Fruit fly (Drosophila melanogaster) whole organism, embryonic: ENCODE results near the gene Lcp65Ag2.
A peak's percentile ranks its signal among the peaks of the same experiment; 100 is the strongest.

Experiments
- Ada2b ChIP-seq: fragments of 200-800 bp; sonication (Bioruptor generic); IDR thresholded peaks from 2 replicates; pipeline ENCODE4 v1.3.6; 2022; ENCODE audit warnings: missing biosample characterization, missing genetic modification characterization
- Atf-2 ChIP-seq: fragments of 200-800 bp; sonication (Bioruptor generic); optimal IDR thresholded peaks from 2 replicates; lab custom pipeline; 2016; ENCODE audit warnings: missing biosample characterization, missing genetic modification characterization
- BEAF-32 ChIP-seq: fragments of 200-800 bp; sonication (Bioruptor generic); optimal IDR thresholded peaks from 3 replicates; lab custom pipeline; 2017; ENCODE audit warnings: missing biosample characterization, missing genetic modification characterization, mild to moderate bottlenecking, moderate library complexity, missing genetic modification reagents
- CG1024 ChIP-seq: fragments of 200-800 bp; sonication (Bioruptor generic); IDR thresholded peaks from 2 replicates; pipeline ENCODE4 v1.3.6; 2022; ENCODE audit warnings: missing biosample characterization, missing genetic modification characterization
- CG11504 ChIP-seq: fragments of 200-800 bp; sonication (Bioruptor generic); optimal IDR thresholded peaks from 3 replicates; lab custom pipeline; 2019; ENCODE audit warnings: missing biosample characterization, mild to moderate bottlenecking, missing genetic modification characterization, moderate library complexity
- CG14441 ChIP-seq: fragments of 200-800 bp; sonication (Bioruptor generic); IDR thresholded peaks from 2 replicates; pipeline ENCODE4 v1.3.6; 2022; ENCODE audit warnings: missing biosample characterization, missing genetic modification characterization
- CG15479 ChIP-seq: fragments of 200-800 bp; sonication (Bioruptor generic); optimal IDR thresholded peaks from 3 replicates; lab custom pipeline; 2019; ENCODE audit warnings: missing biosample characterization, mild to moderate bottlenecking, missing genetic modification characterization, moderate library complexity
- CG17568 ChIP-seq: fragments of 200-800 bp; sonication (Bioruptor generic); optimal IDR thresholded peaks from 2 replicates; lab custom pipeline; 2018; ENCODE audit warnings: missing biosample characterization, mild to moderate bottlenecking, missing genetic modification characterization, moderate library complexity
- CG2678 ChIP-seq: fragments of 200-800 bp; sonication (Bioruptor generic); optimal IDR thresholded peaks from 3 replicates; lab custom pipeline; 2019; ENCODE audit warnings: missing biosample characterization, mild to moderate bottlenecking, missing genetic modification characterization, moderate library complexity
- CG3065 ChIP-seq: fragments of 200-800 bp; sonication (Bioruptor generic); optimal IDR thresholded peaks from 2 replicates; lab custom pipeline; 2016; ENCODE audit warnings: missing biosample characterization, missing genetic modification characterization
- CG31224 ChIP-seq: fragments of 200-800 bp; sonication (Bioruptor generic); IDR thresholded peaks from 2 replicates; pipeline ENCODE4 v1.3.6; 2022; ENCODE audit warnings: missing biosample characterization, missing genetic modification characterization
- CG3163 ChIP-seq: fragments of 200-800 bp; sonication (Bioruptor generic); optimal IDR thresholded peaks from 3 replicates; lab custom pipeline; 2016; ENCODE audit warnings: missing biosample characterization, missing genetic modification characterization
- CG3838 ChIP-seq: fragments of 200-800 bp; sonication (Bioruptor generic); optimal IDR thresholded peaks from 3 replicates; lab custom pipeline; 2016; ENCODE audit warnings: missing biosample characterization, missing genetic modification characterization
- CG4282 ChIP-seq: fragments of 200-800 bp; sonication (Bioruptor generic); optimal IDR thresholded peaks from 2 replicates; lab custom pipeline; 2016; ENCODE audit warnings: missing biosample characterization, missing genetic modification characterization
- CG4617 ChIP-seq: fragments of 200-800 bp; sonication (Bioruptor generic); optimal IDR thresholded peaks from 3 replicates; lab custom pipeline; 2016; ENCODE audit warnings: missing biosample characterization, missing genetic modification characterization, borderline replicate concordance
- CG5180 ChIP-seq: fragments of 200-800 bp; sonication (Bioruptor generic); optimal IDR thresholded peaks from 3 replicates; lab custom pipeline; 2017; ENCODE audit warnings: missing biosample characterization, missing genetic modification characterization, mild to moderate bottlenecking, moderate library complexity, missing genetic modification reagents
- CG7556 ChIP-seq: fragments of 200-800 bp; sonication (Bioruptor generic); optimal IDR thresholded peaks from 2 replicates; lab custom pipeline; 2017; ENCODE audit warnings: missing biosample characterization, mild to moderate bottlenecking, missing genetic modification characterization
- CG8924 ChIP-seq: fragments of 200-800 bp; optimal IDR thresholded peaks from 3 replicates; lab custom pipeline; 2019; ENCODE audit warnings: missing biosample characterization, mild to moderate bottlenecking, missing genetic modification characterization, moderate library complexity
- CG9215 ChIP-seq: fragments of 200-800 bp; sonication (Bioruptor generic); IDR thresholded peaks from 2 replicates; pipeline ENCODE4 v1.3.6; 2022; ENCODE audit warnings: missing biosample characterization, missing genetic modification characterization
- E2f1 ChIP-seq: fragments of 200-800 bp; sonication (Bioruptor generic); IDR thresholded peaks from 2 replicates; pipeline ENCODE4 v1.3.6; 2022; ENCODE audit warnings: missing biosample characterization, missing genetic modification characterization
- HLH4C ChIP-seq: fragments of 200-800 bp; sonication (Bioruptor generic); IDR thresholded peaks from 3 replicates; pipeline ENCODE4 v1.3.6; 2022; ENCODE audit warnings: missing biosample characterization, missing genetic modification characterization; ENCODE audit not compliant: partially characterized antibody
- Hr3 ChIP-seq: fragments of 200-800 bp; sonication (Bioruptor generic); optimal IDR thresholded peaks from 3 replicates; lab custom pipeline; 2016; ENCODE audit warnings: missing biosample characterization, missing genetic modification characterization
- Hr51 ChIP-seq, 2 experiments: fragments of 200-800 bp; sonication (Bioruptor generic); optimal IDR thresholded peaks; 2 replicates in 1 of 2; 3 replicates in 1 of 2; lab custom pipeline; 2016 to 2018; ENCODE audit warnings: missing biosample characterization in 2 of 2, missing genetic modification characterization in 2 of 2, mild to moderate bottlenecking in 1 of 2, moderate library complexity in 1 of 2
- Hsf ChIP-seq: fragments of 200-800 bp; sonication (Bioruptor generic); optimal IDR thresholded peaks from 3 replicates; lab custom pipeline; 2016; ENCODE audit warnings: missing biosample characterization, missing genetic modification characterization
- Kr ChIP-seq: fragments of 200-800 bp; sonication (Bioruptor generic); optimal IDR thresholded peaks from 2 replicates; lab custom pipeline; 2017; ENCODE audit warnings: missing biosample characterization, mild to moderate bottlenecking, missing genetic modification characterization
- Med ChIP-seq: fragments of 200-800 bp; sonication (Bioruptor generic); peaks from one replicate; lab custom pipeline; 2016; ENCODE audit warnings: missing biosample characterization, missing genetic modification characterization, mild to moderate bottlenecking, inconsistent platforms, moderate library complexity
- NFAT ChIP-seq: fragments of 200-800 bp; sonication (Bioruptor generic); IDR thresholded peaks from 2 replicates; pipeline ENCODE4 v1.3.6; 2022; ENCODE audit warnings: missing biosample characterization, missing genetic modification characterization
- Optix ChIP-seq: fragments of 200-800 bp; sonication (Bioruptor generic); IDR thresholded peaks from 3 replicates; pipeline ENCODE4 v1.3.6; 2022; ENCODE audit warnings: missing biosample characterization, missing genetic modification characterization
- bigmax ChIP-seq: fragments of 200-800 bp; sonication (Bioruptor generic); optimal IDR thresholded peaks from 2 replicates; lab custom pipeline; 2018; ENCODE audit warnings: missing biosample characterization, mild to moderate bottlenecking, missing genetic modification characterization
- chif ChIP-seq, 2 experiments: fragments of 200-800 bp; sonication (Bioruptor generic); optimal IDR thresholded peaks; 3 replicates each; lab custom pipeline; 2016; ENCODE audit warnings: missing biosample characterization in 2 of 2, missing genetic modification characterization in 2 of 2
- chn ChIP-seq: fragments of 200-800 bp; sonication (Bioruptor generic); optimal IDR thresholded peaks from 2 replicates; lab custom pipeline; 2016; ENCODE audit warnings: missing biosample characterization, missing genetic modification characterization
- cwo ChIP-seq: fragments of 200-800 bp; sonication (Bioruptor generic); optimal IDR thresholded peaks from 3 replicates; lab custom pipeline; 2017; ENCODE audit warnings: missing biosample characterization, missing genetic modification characterization, mild to moderate bottlenecking, moderate library complexity, missing genetic modification reagents
- dmrt11E ChIP-seq: fragments of 200-800 bp; sonication (Bioruptor generic); optimal IDR thresholded peaks from 3 replicates; lab custom pipeline; 2018; ENCODE audit warnings: missing biosample characterization, mild to moderate bottlenecking, missing genetic modification characterization, moderate library complexity
- fd3F ChIP-seq: fragments of 200-800 bp; sonication (Bioruptor generic); optimal IDR thresholded peaks from 2 replicates; lab custom pipeline; 2018; ENCODE audit warnings: missing biosample characterization, mild to moderate bottlenecking, missing genetic modification characterization, moderate library complexity
- fd64A ChIP-seq: fragments of 200-800 bp; sonication (Bioruptor generic); optimal IDR thresholded peaks from 3 replicates; lab custom pipeline; 2018; ENCODE audit warnings: missing biosample characterization, mild to moderate bottlenecking, missing genetic modification characterization
- hkb ChIP-seq, 2 experiments: fragments of 200-800 bp in 1 of 2; fragments of >200 bp in 1 of 2; sonication (Bioruptor generic) in 1 of 2; IDR thresholded peaks in 1 of 2; optimal IDR thresholded peaks in 1 of 2; 2 replicates each; pipeline versions ENCODE4 v1.3.6 to Lab custom; 2017 to 2022; ENCODE audit warnings: missing biosample characterization in 1 of 2, missing genetic modification characterization in 1 of 2
- klu ChIP-seq: fragments of 200-800 bp; sonication (Bioruptor generic); IDR thresholded peaks from 2 replicates; pipeline ENCODE4 v1.3.6; 2022; ENCODE audit warnings: missing biosample characterization, missing genetic modification characterization
- lola ChIP-seq, 3 experiments: fragments of >200 bp in 2 of 3; fragments of 200-800 bp in 1 of 3; sonication (Bioruptor generic) in 1 of 3; optimal IDR thresholded peaks; 2 replicates each; lab custom pipeline; 2017 to 2019; ENCODE audit warnings: missing biosample characterization in 3 of 3, missing genetic modification characterization in 3 of 3, mild to moderate bottlenecking in 1 of 3, moderate library complexity in 1 of 3
- peb ChIP-seq: fragments of 200-800 bp; sonication (Bioruptor generic); IDR thresholded peaks from 2 replicates; pipeline ENCODE4 v1.3.6; 2022; ENCODE audit warnings: missing biosample characterization, missing genetic modification characterization
- pros ChIP-seq: fragments of 200-800 bp; sonication (Bioruptor generic); optimal IDR thresholded peaks from 3 replicates; lab custom pipeline; 2019; ENCODE audit warnings: missing biosample characterization, mild to moderate bottlenecking, missing genetic modification characterization, moderate library complexity
- scrt ChIP-seq: fragments of 200-800 bp; sonication (Bioruptor generic); optimal IDR thresholded peaks from 2 replicates; lab custom pipeline; 2018; ENCODE audit warnings: missing biosample characterization, mild to moderate bottlenecking, missing genetic modification characterization, moderate library complexity
- slp2 ChIP-seq: fragments of 200-800 bp; sonication (Bioruptor generic); optimal IDR thresholded peaks from 2 replicates; lab custom pipeline; 2016; ENCODE audit warnings: missing biosample characterization, missing genetic modification characterization
- sob ChIP-seq: fragments of 200-800 bp; sonication (Bioruptor generic); IDR thresholded peaks from 2 replicates; pipeline ENCODE4 v1.3.6; 2022; ENCODE audit warnings: missing biosample characterization, missing genetic modification characterization
- tna ChIP-seq: fragments of 200-800 bp; sonication (Bioruptor generic); IDR thresholded peaks from 2 replicates; pipeline ENCODE4 v1.3.6; 2022; ENCODE audit warnings: missing biosample characterization, missing genetic modification characterization; ENCODE audit not compliant: partially characterized antibody
- toy ChIP-seq: fragments of 200-800 bp; sonication (Bioruptor generic); IDR thresholded peaks from 2 replicates; pipeline ENCODE4 v1.3.6; 2022; ENCODE audit warnings: missing biosample characterization, missing genetic modification characterization
- usp ChIP-seq: fragments of >200 bp; optimal IDR thresholded peaks from 2 replicates; lab custom pipeline; 2017; ENCODE audit warnings: missing biosample characterization, missing genetic modification characterization
- vfl ChIP-seq: fragments of 200-800 bp; sonication (Bioruptor generic); optimal IDR thresholded peaks from 2 replicates; lab custom pipeline; 2016; ENCODE audit warnings: missing biosample characterization, missing genetic modification characterization
- vvl ChIP-seq: fragments of 200-800 bp; sonication (Bioruptor generic); IDR thresholded peaks from 2 replicates; pipeline ENCODE4 v1.3.6; 2022; ENCODE audit warnings: missing biosample characterization, missing genetic modification characterization

Lcp65Ag2 gene

dm6 chr3L:6141538-6141937 is 8.1 kb upstream of the Lcp65Ag2 start (continued):
- peak; percentile 52 for TF ChIP-seq cwo
- no peak for TF ChIP-seq CG3065 (GFP tag; lab: Kevin White, UChicago)
- TF ChIP-seq vvl = peak; percentile 70; the same call in 1 of the 2 replicates
- no peak for TF ChIP-seq Ada2b (GFP tag; lab: Robert Waterston, UW)
- no peak for TF ChIP-seq CG15479 (GFP tag; lab: Kevin White, UChicago)
- TF ChIP-seq E2f1 (GFP tag; lab: Robert Waterston, UW) = no peak
- TF ChIP-seq Atf-2 (GFP tag; lab: Kevin White, UChicago) = no peak
- no peak for TF ChIP-seq toy (GFP tag; lab: Robert Waterston, UW)
- TF ChIP-seq CG1024 (GFP tag; lab: Robert Waterston, UW) = no peak

- TF ChIP-seq CG14441 (GFP tag; lab: Robert Waterston, UW) (peak; percentile 24; the same call in 1 of the 2 replicates), NFAT (no peak), CG31224 (GFP tag; lab: Robert Waterston, UW) (no peak), CG3163 (no peak), bigmax (no peak), BEAF-32 (GFP tag; lab: Kevin White, UChicago) (no peak), CG11504 (tag; lab: Kevin White, UChicago) (peak; percentile 27), hkb (optimal IDR thresholded peaks at IDR 0.05; lab: Kevin White, UChicago) (no peak), hkb (GFP tag; IDR thresholded peaks at IDR 0.05; lab: Robert Waterston, UW) (no peak), lola (GFP tag; optimal IDR thresholded peaks at IDR 0.05; lab: Kevin White, UChicago) (no peak), dmrt11E (tag; lab: Kevin White, UChicago) (no peak), CG2678 (tag; lab: Kevin White, UChicago) (peak; percentile 21), CG4282 (GFP tag; lab: Kevin White, UChicago) (no peak), CG3838 (GFP tag; lab: Kevin White, UChicago) (no peak), HLH4C (GFP tag; lab: Robert Waterston, UW) (no peak), CG7556 (peak; percentile 10), CG5180 (no peak), Kr (GFP tag; lab: Kevin White, UChicago) (no peak), Med (GFP tag; lab: Kevin White, UChicago) (peak; percentile 8), CG17568 (GFP tag; lab: Kevin White, UChicago) (no peak), vfl (GFP tag; lab: Kevin White, UChicago) (no peak), pros (peak; percentile 19), klu (GFP tag; lab: Robert Waterston, UW) (no peak), tna (no peak), Hr3 (no peak), sob (GFP tag; lab: Robert Waterston, UW) (no peak), fd3F (GFP tag; lab: Kevin White, UChicago) (no peak), slp2 (GFP tag; lab: Kevin White, UChicago) (no peak), peb (GFP tag; lab: Robert Waterston, UW) (no peak), cwo (no peak), Hr51 (GFP tag; optimal IDR thresholded peaks at IDR 0.05; lab: Kevin White, UChicago) (peak in 1 of 2 experiments; percentile 47), CG4617 (GFP tag; lab: Kevin White, UChicago) (no peak), chn (GFP tag; lab: Kevin White, UChicago) (no peak), CG9215 (no peak), Hsf (GFP tag; lab: Kevin White, UChicago) (no peak), Optix (GFP tag; lab: Robert Waterston, UW) (no peak), usp (GFP tag; lab: Kevin White, UChicago) (no peak), CG8924 (tag; lab: Kevin White, UChicago) (no peak), scrt (no peak), fd64A (GFP tag; lab: Kevin White, UChicago) (no peak), chif (GFP tag; optimal IDR thresholded peaks at IDR 0.05; lab: Kevin White, UChicago) (no peak)
Observed at dm6 chr3L:6140771-6141472, 7.5 kb upstream of the Lcp65Ag2 start.
